Worm (Caenorhabditis elegans) whole organism, L4 larva: ENCODE data around the gene ZK370.6.

Source experiments
- ama-1 ChIP-seq: fragments of 150-350 bp; optimal IDR thresholded peaks from 2 replicates; lab custom pipeline; 2014; ENCODE audit warnings: inconsistent platforms, mixed read lengths
- snpc-4 ChIP-seq: fragments of 150-350 bp; optimal IDR thresholded peaks from 2 replicates; lab custom pipeline; 2014; ENCODE audit warnings: missing biosample characterization, missing genetic modification characterization

- TF ChIP-seq ama-1 (lab: Kevin White, UChicago) (no peak), snpc-4 (tag; lab: Kevin White, UChicago) (no peak)
These were observed 1.6 kb upstream of the ZK370.6 start for ce11 chrIII:8745214-8745613.
